Fruit fly (Drosophila melanogaster): ENCODE results near the gene CG44139.

CG44139 gene

DNA sequence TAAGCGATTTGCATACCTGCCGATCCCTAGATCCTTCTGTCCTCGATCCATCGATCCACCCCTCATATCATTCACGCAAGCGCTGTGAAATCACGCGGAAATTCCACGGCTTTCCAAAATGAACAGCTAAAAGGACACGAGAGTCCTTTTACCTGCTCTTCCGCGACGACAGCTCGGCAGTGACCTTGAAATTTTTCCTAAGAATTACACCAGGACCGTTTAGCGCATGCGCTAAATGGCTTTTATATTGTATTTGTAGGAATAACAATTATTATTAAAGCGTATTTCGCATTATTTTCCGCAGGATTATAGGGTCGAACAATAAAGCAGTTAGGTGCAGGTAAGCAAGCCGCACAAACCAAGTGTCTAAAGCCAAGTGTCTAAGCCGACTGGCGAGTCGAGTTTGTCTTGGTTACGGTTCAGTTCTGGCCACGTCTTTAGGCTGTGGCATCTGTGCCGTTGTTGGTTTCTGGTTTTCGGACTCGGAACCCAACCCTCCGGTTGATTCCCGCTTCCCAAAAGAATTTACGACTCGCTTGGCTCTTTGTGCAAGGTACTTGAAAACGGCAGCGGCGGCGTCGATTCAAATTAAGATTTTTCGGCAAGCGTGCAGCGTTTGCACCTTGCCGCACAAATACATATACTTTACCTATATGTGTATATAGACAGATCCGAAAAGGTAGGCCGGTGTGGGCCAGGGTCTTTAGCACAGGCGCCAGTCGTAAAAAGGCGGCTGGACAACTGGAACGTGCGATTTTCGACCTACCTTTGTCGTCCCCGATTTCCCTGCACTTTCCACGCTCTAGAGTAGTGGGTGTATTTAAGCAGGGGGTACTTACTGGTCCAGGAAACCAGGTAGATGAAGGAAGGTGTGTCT, 32.2 kb downstream of the CG44139 start:
- TF ChIP-seq CG32006 (GFP tag; optimal IDR thresholded peaks at IDR 0.05) (no peak), CG11294 (GFP tag; IDR thresholded peaks at IDR 0.05) (no peak), dac (GFP tag; optimal IDR thresholded peaks at IDR 0.05) (no peak), OdsH (GFP tag; optimal IDR thresholded peaks at IDR 0.05) (no peak), CG7368 (GFP tag; optimal IDR thresholded peaks at IDR 0.05) (no peak), ss (GFP tag; optimal IDR thresholded peaks at IDR 0.05) (no peak), Smox (GFP tag; optimal IDR thresholded peaks at IDR 0.05) (no peak), CG6163 (GFP tag; IDR thresholded peaks at IDR 0.05) (no peak), CG3032 (tag; optimal IDR thresholded peaks at IDR 0.05) (no peak), CG10669 (GFP tag; optimal IDR thresholded peaks at IDR 0.05) (no peak), CG10631 (GFP tag; optimal IDR thresholded peaks at IDR 0.05) (no peak), CG6276 (GFP tag; optimal IDR thresholded peaks at IDR 0.05) (no peak), fd85E (GFP tag; optimal IDR thresholded peaks at IDR 0.05) (no peak), CG6854 (GFP tag; optimal IDR thresholded peaks at IDR 0.05) (no peak), CG9139 (GFP tag; optimal IDR thresholded peaks at IDR 0.05) (no peak), salr (GFP tag; optimal IDR thresholded peaks at IDR 0.05) (no peak), Sox14 (GFP tag; optimal IDR thresholded peaks at IDR 0.05) (no peak), CG8119 (GFP tag; IDR thresholded peaks at IDR 0.05) (no peak)

DNA sequence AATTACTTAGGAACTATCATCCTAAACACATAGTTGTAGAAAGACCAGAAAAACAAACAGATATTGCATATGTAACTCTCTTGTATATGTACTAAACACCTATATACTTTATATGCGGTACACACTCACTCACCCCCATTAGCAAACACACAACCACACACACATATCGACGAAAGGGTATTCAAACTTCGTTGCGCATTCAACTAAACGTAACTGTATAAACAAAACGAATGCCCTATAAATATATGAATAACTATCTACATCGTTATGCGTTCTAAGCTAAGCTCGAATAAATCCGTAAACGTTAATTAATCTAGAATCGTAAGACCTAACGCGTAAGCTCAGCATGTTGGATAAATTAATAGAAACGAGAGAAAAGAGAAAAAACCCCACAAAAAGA, 34.6 kb downstream of the CG44139 start:
- TF ChIP-seq Sox14 (GFP tag; optimal IDR thresholded peaks at IDR 0.05) (no peak), Hr39 (GFP tag; optimal IDR thresholded peaks at IDR 0.05) (no peak), dsx (GFP tag; optimal IDR thresholded peaks at IDR 0.05; ENCODE audit: poor library complexity, severe bottlenecking) (no peak), Smox (GFP tag; optimal IDR thresholded peaks at IDR 0.05) (no peak), Hr38 (GFP tag; optimal IDR thresholded peaks at IDR 0.05) (no peak), dac (GFP tag; optimal IDR thresholded peaks at IDR 0.05) (no peak), Ets21C (GFP tag; optimal IDR thresholded peaks at IDR 0.05) (no peak), acj6 (GFP tag; optimal IDR thresholded peaks at IDR 0.05) (no peak), achi (GFP tag; optimal IDR thresholded peaks at IDR 0.05) (no peak), Ets96B (tag; optimal IDR thresholded peaks at IDR 0.05) (no peak), OdsH (GFP tag; optimal IDR thresholded peaks at IDR 0.05) (no peak), CG1621 (tag; optimal IDR thresholded peaks at IDR 0.05) (no peak), fkh (GFP tag; optimal IDR thresholded peaks at IDR 0.05) (no peak), Blimp-1 (GFP tag; optimal IDR thresholded peaks at IDR 0.05) (no peak), svp (GFP tag) (no peak), CG6792 (GFP tag; optimal IDR thresholded peaks at IDR 0.05) (no peak), CG4318 (GFP tag; optimal IDR thresholded peaks at IDR 0.05) (no peak), topi (GFP tag; optimal IDR thresholded peaks at IDR 0.05) (no peak), Eip78C (GFP tag) (no peak)

DNA sequence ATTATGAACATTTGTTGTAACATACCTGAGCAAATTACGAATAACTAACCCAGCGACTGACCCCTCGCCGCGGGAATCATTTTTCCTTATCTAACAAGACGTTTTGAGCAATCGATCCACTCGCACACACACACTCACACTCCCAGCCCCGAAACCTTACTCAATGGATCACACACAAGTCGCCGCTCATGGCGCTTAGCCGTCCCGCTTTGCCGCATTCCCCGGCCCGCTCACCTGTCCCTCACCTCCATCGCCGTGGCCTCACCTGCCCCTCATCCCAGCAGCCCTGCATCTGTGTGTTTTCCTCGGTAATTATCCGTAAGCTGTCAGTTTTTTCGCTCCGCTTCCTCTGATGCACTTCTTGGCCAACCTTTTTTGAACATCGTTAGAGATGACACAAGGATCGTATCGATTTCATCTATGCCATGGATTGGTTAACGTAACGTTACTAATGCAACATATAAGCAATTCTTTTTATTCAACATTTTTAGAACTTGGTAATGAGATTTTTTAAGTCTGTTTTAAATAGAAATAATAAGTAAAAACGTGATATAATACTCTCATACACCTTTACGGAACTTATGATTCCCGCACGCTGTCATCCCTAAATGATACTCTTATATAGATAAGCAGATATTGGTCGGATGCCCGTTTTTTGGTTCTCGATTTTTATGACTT, 36.9 kb downstream of the CG44139 start:
- no peak for TF ChIP-seq Eip93F (GFP tag; optimal IDR thresholded peaks at IDR 0.05)
- TF ChIP-seq Sox102F (GFP tag; optimal IDR thresholded peaks at IDR 0.05) = no peak
- peak; percentile 39 for TF ChIP-seq svp (GFP tag)
